Worm (Caenorhabditis elegans) whole organism, late embryonic: ENCODE measurements around the gene nhr-39.

Source experiments
- C08G9.2 ChIP-seq: sonication (generic microtip); optimal IDR thresholded peaks from 2 replicates; lab custom pipeline; 2016; ENCODE audit warnings: mild to moderate bottlenecking, missing genetic modification characterization, moderate library complexity, missing compliant biosample characterization
- F13H6.1 ChIP-seq: sonication (generic microtip); optimal IDR thresholded peaks from 2 replicates; lab custom pipeline; 2016; ENCODE audit warnings: missing genetic modification characterization, missing compliant biosample characterization
- T23F11.4 ChIP-seq: fragments of 200-800 bp; sonication (Bioruptor generic); optimal IDR thresholded peaks from 2 replicates; lab custom pipeline; 2018; ENCODE audit warnings: mild to moderate bottlenecking, missing genetic modification characterization, missing compliant biosample characterization
- Y22D7AL.16 ChIP-seq: sonication (generic microtip); optimal IDR thresholded peaks from 2 replicates; lab custom pipeline; 2016; ENCODE audit warnings: missing genetic modification characterization, missing compliant biosample characterization
- ahr-1 ChIP-seq: sonication (generic microtip); optimal IDR thresholded peaks from 2 replicates; lab custom pipeline; 2016; ENCODE audit warnings: missing genetic modification characterization, missing compliant biosample characterization
- ama-1 ChIP-seq: fragments of 150-350 bp; optimal IDR thresholded peaks from 2 replicates; lab custom pipeline; 2014
- ceh-18 ChIP-seq: sonication (generic microtip); optimal IDR thresholded peaks from 2 replicates; lab custom pipeline; 2016; ENCODE audit warnings: missing genetic modification characterization, missing compliant biosample characterization
- ceh-19 ChIP-seq: fragments of 200-800 bp; sonication (Bioruptor generic); optimal IDR thresholded peaks from 2 replicates; lab custom pipeline; 2018; ENCODE audit warnings: mild to moderate bottlenecking, missing genetic modification characterization, missing compliant biosample characterization
- ceh-22 ChIP-seq: sonication (generic microtip); optimal IDR thresholded peaks from 2 replicates; lab custom pipeline; 2017; ENCODE audit warnings: missing biosample characterization, missing genetic modification characterization
- ceh-24 ChIP-seq: sonication (generic microtip); optimal IDR thresholded peaks from 2 replicates; lab custom pipeline; 2016; ENCODE audit warnings: mild to moderate bottlenecking, missing genetic modification characterization, missing compliant biosample characterization
- ceh-30 ChIP-seq: fragments of 150-350 bp; optimal IDR thresholded peaks from 2 replicates; lab custom pipeline; 2014; ENCODE audit warnings: missing biosample characterization, missing genetic modification characterization
- ceh-34 ChIP-seq: sonication (generic microtip); optimal IDR thresholded peaks from 2 replicates; lab custom pipeline; 2016; ENCODE audit warnings: mild to moderate bottlenecking, missing genetic modification characterization, missing compliant biosample characterization
- ceh-45 ChIP-seq: fragments of 200-800 bp; sonication (Bioruptor generic); IDR thresholded peaks from 2 replicates; pipeline ENCODE4 v1.3.6; 2022; ENCODE audit warnings: missing genetic modification reagents, missing genetic modification characterization, missing compliant biosample characterization
- ceh-48 ChIP-seq: sonication (generic microtip); optimal IDR thresholded peaks from 2 replicates; lab custom pipeline; 2016; ENCODE audit warnings: missing genetic modification characterization, inconsistent platforms, missing compliant biosample characterization
- ceh-6 ChIP-seq: fragments of 200-800 bp; sonication (Bioruptor generic); optimal IDR thresholded peaks from 2 replicates; lab custom pipeline; 2018; ENCODE audit warnings: mild to moderate bottlenecking, missing genetic modification characterization, missing compliant biosample characterization
- ceh-9 ChIP-seq: sonication (generic microtip); optimal IDR thresholded peaks from 2 replicates; lab custom pipeline; 2016; ENCODE audit warnings: mild to moderate bottlenecking, missing genetic modification characterization, inconsistent platforms, missing compliant biosample characterization
- dmd-4 ChIP-seq: sonication (generic microtip); optimal IDR thresholded peaks from 2 replicates; lab custom pipeline; 2016; ENCODE audit warnings: borderline replicate concordance, missing genetic modification characterization, missing compliant biosample characterization
- dve-1 ChIP-seq: sonication (generic microtip); optimal IDR thresholded peaks from 2 replicates; lab custom pipeline; 2017; ENCODE audit warnings: antibody characterized with exemption, mild to moderate bottlenecking, missing genetic modification characterization, missing compliant biosample characterization
- elt-2 ChIP-seq: sonication (generic microtip); optimal IDR thresholded peaks from 2 replicates; lab custom pipeline; 2016; ENCODE audit warnings: missing genetic modification reagents, missing genetic modification characterization, missing compliant biosample characterization
- ets-4 ChIP-seq: sonication (generic microtip); optimal IDR thresholded peaks from 2 replicates; lab custom pipeline; 2016; ENCODE audit warnings: missing genetic modification characterization, missing compliant biosample characterization
- eyg-1 ChIP-seq: sonication (generic microtip); optimal IDR thresholded peaks from 2 replicates; lab custom pipeline; 2016; ENCODE audit warnings: missing genotype, missing genetic modification characterization, missing compliant biosample characterization
- fax-1 ChIP-seq: sonication (generic microtip); optimal IDR thresholded peaks from 2 replicates; lab custom pipeline; 2016; ENCODE audit warnings: missing genotype, missing genetic modification characterization, missing compliant biosample characterization
- fkh-6 ChIP-seq: sonication (generic microtip); optimal IDR thresholded peaks from 2 replicates; lab custom pipeline; 2016; ENCODE audit warnings: missing genetic modification characterization, missing compliant biosample characterization
- gmeb-2 ChIP-seq: sonication (generic microtip); optimal IDR thresholded peaks from 2 replicates; lab custom pipeline; 2016; ENCODE audit warnings: missing genetic modification characterization, inconsistent platforms, missing compliant biosample characterization
- hlh-15 ChIP-seq: sonication (generic microtip); optimal IDR thresholded peaks from 2 replicates; lab custom pipeline; 2016; ENCODE audit warnings: missing genetic modification characterization, missing compliant biosample characterization
- hlh-6 ChIP-seq: sonication (generic microtip); optimal IDR thresholded peaks from 2 replicates; lab custom pipeline; 2016; ENCODE audit warnings: missing genotype, missing genetic modification characterization, missing compliant biosample characterization
- hlh-8 ChIP-seq: sonication (generic microtip); optimal IDR thresholded peaks from 2 replicates; lab custom pipeline; 2016; ENCODE audit warnings: missing genotype, missing genetic modification characterization, missing compliant biosample characterization
- lim-6 ChIP-seq: sonication (generic microtip); optimal IDR thresholded peaks from 2 replicates; lab custom pipeline; 2016; ENCODE audit warnings: missing genetic modification characterization, missing compliant biosample characterization
- madf-2 ChIP-seq: sonication (generic microtip); optimal IDR thresholded peaks from 2 replicates; lab custom pipeline; 2017; ENCODE audit warnings: missing genetic modification characterization, missing compliant biosample characterization
- mec-3 ChIP-seq: sonication (generic microtip); optimal IDR thresholded peaks from 2 replicates; lab custom pipeline; 2016; ENCODE audit warnings: borderline replicate concordance, missing genetic modification characterization, missing compliant biosample characterization
- nfya-1 ChIP-seq: sonication (generic microtip); optimal IDR thresholded peaks from 2 replicates; lab custom pipeline; 2017; ENCODE audit warnings: missing genetic modification characterization, mild to moderate bottlenecking, missing compliant biosample characterization, antibody characterized with exemption, moderate library complexity
- nhr-11 ChIP-seq: fragments of 150-350 bp; optimal IDR thresholded peaks from 2 replicates; lab custom pipeline; 2014; ENCODE audit warnings: missing biosample characterization, missing genetic modification characterization
- nhr-232 ChIP-seq: sonication (generic microtip); optimal IDR thresholded peaks from 2 replicates; lab custom pipeline; 2016; ENCODE audit warnings: missing genetic modification characterization, missing compliant biosample characterization
- npax-4 ChIP-seq: sonication (generic microtip); optimal IDR thresholded peaks from 2 replicates; lab custom pipeline; 2016; ENCODE audit warnings: missing genetic modification characterization, missing compliant biosample characterization
- pag-3 ChIP-seq: sonication (generic microtip); optimal IDR thresholded peaks from 2 replicates; lab custom pipeline; 2016; ENCODE audit warnings: missing compliant biosample characterization, missing genetic modification characterization, borderline replicate concordance
- pat-9 ChIP-seq: fragments of 200-800 bp; sonication (Bioruptor generic); optimal IDR thresholded peaks from 2 replicates; lab custom pipeline; 2018; ENCODE audit warnings: mild to moderate bottlenecking, missing genetic modification characterization, moderate library complexity, missing compliant biosample characterization
- pax-1 ChIP-seq: fragments of 150-350 bp; optimal IDR thresholded peaks from 2 replicates; lab custom pipeline; 2014; ENCODE audit warnings: missing biosample characterization, missing genetic modification characterization
- pha-2 ChIP-seq: sonication (generic microtip); optimal IDR thresholded peaks from 2 replicates; lab custom pipeline; 2017; ENCODE audit warnings: mild to moderate bottlenecking, missing genetic modification characterization, missing compliant biosample characterization
- pha-4 ChIP-seq: fragments of 150-350 bp; optimal IDR thresholded peaks from 2 replicates; lab custom pipeline; 2018; ENCODE audit warnings: missing biosample characterization, missing genetic modification reagents, missing genetic modification characterization
- pqm-1 ChIP-seq: sonication (generic microtip); optimal IDR thresholded peaks from 2 replicates; lab custom pipeline; 2016; ENCODE audit warnings: missing genetic modification characterization, missing compliant biosample characterization
- ref-2 ChIP-seq: sonication (generic microtip); optimal IDR thresholded peaks from 2 replicates; lab custom pipeline; 2016; ENCODE audit warnings: missing genetic modification characterization, missing compliant biosample characterization
- sox-4 ChIP-seq: sonication (generic microtip); optimal IDR thresholded peaks from 2 replicates; lab custom pipeline; 2017; ENCODE audit warnings: mild to moderate bottlenecking, missing genetic modification characterization, inconsistent platforms, missing compliant biosample characterization
- syd-9 ChIP-seq: sonication (generic microtip); optimal IDR thresholded peaks from 2 replicates; lab custom pipeline; 2016; ENCODE audit warnings: mild to moderate bottlenecking, missing genetic modification characterization, moderate library complexity, missing compliant biosample characterization
- tbx-2 ChIP-seq: sonication (generic microtip); optimal IDR thresholded peaks from 2 replicates; lab custom pipeline; 2016; ENCODE audit warnings: missing genetic modification characterization, missing compliant biosample characterization
- tbx-7 ChIP-seq: sonication (generic microtip); optimal IDR thresholded peaks from 2 replicates; lab custom pipeline; 2016; ENCODE audit warnings: missing genotype, missing genetic modification characterization, missing compliant biosample characterization
- ttx-3 ChIP-seq: sonication (generic microtip); optimal IDR thresholded peaks from 2 replicates; lab custom pipeline; 2016; ENCODE audit warnings: missing genetic modification reagents, missing genetic modification characterization, missing compliant biosample characterization
- unc-3 ChIP-seq, 2 experiments: fragments of 200-800 bp in 1 of 2; sonication (Bioruptor generic) in 1 of 2; sonication (generic microtip) in 1 of 2; conservative IDR thresholded peaks in 1 of 2; optimal IDR thresholded peaks in 1 of 2; 2 replicates each; pipeline versions ENCODE4 v1.3.6 to Lab custom; 2016 to 2022; ENCODE audit warnings: missing compliant biosample characterization in 2 of 2, missing genetic modification characterization in 2 of 2, missing genetic modification reagents in 1 of 2
- unc-42 ChIP-seq: sonication (generic microtip); optimal IDR thresholded peaks from 2 replicates; lab custom pipeline; 2016; ENCODE audit warnings: missing genotype, missing genetic modification characterization, missing compliant biosample characterization
- unc-55 ChIP-seq: sonication (generic microtip); optimal IDR thresholded peaks from 2 replicates; lab custom pipeline; 2017; ENCODE audit warnings: missing biosample characterization, missing genetic modification reagents, missing genetic modification characterization
- ztf-16 ChIP-seq: sonication (generic microtip); optimal IDR thresholded peaks from 2 replicates; lab custom pipeline; 2017; ENCODE audit warnings: missing genetic modification characterization, missing compliant biosample characterization

The nhr-39 gene

ce11 chrV:9272624-9273023, 30.5 kb upstream of the nhr-39 start:
- TF ChIP-seq ceh-34 (tag; lab: Kevin White, UChicago) (no peak), ceh-24 (tag; lab: Kevin White, UChicago) (no peak), eyg-1 (tag; lab: Kevin White, UChicago) (no peak), pqm-1 (no peak), pha-2 (tag; lab: Kevin White, UChicago) (no peak), ceh-30 (tag; lab: Kevin White, UChicago) (no peak), unc-42 (tag; lab: Kevin White, UChicago) (no peak), ttx-3 (no peak), npax-4 (tag; lab: Kevin White, UChicago) (no peak), ztf-16 (tag; lab: Kevin White, UChicago) (no peak), ceh-6 (no peak), lim-6 (tag; lab: Kevin White, UChicago) (no peak), ceh-18 (tag; lab: Kevin White, UChicago) (no peak), C08G9.2 (tag; lab: Kevin White, UChicago) (no peak), mec-3 (tag; lab: Kevin White, UChicago) (no peak)

- TF ChIP-seq T23F11.4 (GFP tag; lab: Kevin White, UChicago) (no peak), Y22D7AL.16 (tag; lab: Kevin White, UChicago) (no peak), ceh-9 (no peak), ceh-45 (no peak), hlh-15 (no peak), unc-55 (peak; percentile 26), pqm-1 (no peak), hlh-6 (tag; lab: Kevin White, UChicago) (no peak), pax-1 (no peak), ceh-6 (no peak), ceh-48 (tag; lab: Kevin White, UChicago) (no peak), dve-1 (tag; lab: Kevin White, UChicago) (no peak), lim-6 (tag; lab: Kevin White, UChicago) (no peak), sox-4 (tag; lab: Kevin White, UChicago) (no peak), tbx-7 (no peak), dmd-4 (tag; lab: Kevin White, UChicago) (no peak), ceh-30 (tag; lab: Kevin White, UChicago) (peak; percentile 7), ztf-16 (tag; lab: Kevin White, UChicago) (no peak), pha-2 (tag; lab: Kevin White, UChicago) (no peak), eyg-1 (tag; lab: Kevin White, UChicago) (no peak), pag-3 (tag; lab: Kevin White, UChicago) (no peak), fkh-6 (tag; lab: Kevin White, UChicago) (no peak), pat-9 (tag; lab: Kevin White, UChicago) (no peak), madf-2 (tag; lab: Kevin White, UChicago) (no peak), unc-3 (GFP tag; conservative IDR thresholded peaks at IDR 0.05; lab: Robert Waterston, UW) (no peak), unc-3 (tag; optimal IDR thresholded peaks at IDR 0.05; lab: Kevin White, UChicago) (no peak), ref-2 (tag; lab: Kevin White, UChicago) (no peak), pha-4 (no peak), nhr-232 (tag; lab: Kevin White, UChicago) (no peak), ahr-1 (tag; lab: Kevin White, UChicago) (no peak), gmeb-2 (tag; lab: Kevin White, UChicago) (no peak), ceh-18 (tag; lab: Kevin White, UChicago) (peak; percentile 66), npax-4 (tag; lab: Kevin White, UChicago) (no peak), tbx-2 (peak; percentile 59), elt-2 (tag; lab: Kevin White, UChicago) (no peak), syd-9 (tag; lab: Kevin White, UChicago) (no peak), hlh-8 (tag; lab: Kevin White, UChicago) (no peak), ets-4 (no peak), nfya-1 (tag; lab: Kevin White, UChicago) (peak; percentile 69), ceh-34 (tag; lab: Kevin White, UChicago) (peak; percentile 32), nhr-11 (tag; lab: Kevin White, UChicago) (no peak), mec-3 (tag; lab: Kevin White, UChicago) (no peak), ceh-19 (GFP tag; lab: Kevin White, UChicago) (peak; percentile 7), ama-1 (no peak), fax-1 (no peak), ceh-22 (tag; lab: Kevin White, UChicago) (no peak), F13H6.1 (tag; lab: Kevin White, UChicago) (no peak)
Observed at ce11 chrV:9273587-9273986, 29.5 kb upstream of the nhr-39 start.
